Fruit fly (Drosophila melanogaster): ENCODE measurements around the gene CG46310.

DNA sequence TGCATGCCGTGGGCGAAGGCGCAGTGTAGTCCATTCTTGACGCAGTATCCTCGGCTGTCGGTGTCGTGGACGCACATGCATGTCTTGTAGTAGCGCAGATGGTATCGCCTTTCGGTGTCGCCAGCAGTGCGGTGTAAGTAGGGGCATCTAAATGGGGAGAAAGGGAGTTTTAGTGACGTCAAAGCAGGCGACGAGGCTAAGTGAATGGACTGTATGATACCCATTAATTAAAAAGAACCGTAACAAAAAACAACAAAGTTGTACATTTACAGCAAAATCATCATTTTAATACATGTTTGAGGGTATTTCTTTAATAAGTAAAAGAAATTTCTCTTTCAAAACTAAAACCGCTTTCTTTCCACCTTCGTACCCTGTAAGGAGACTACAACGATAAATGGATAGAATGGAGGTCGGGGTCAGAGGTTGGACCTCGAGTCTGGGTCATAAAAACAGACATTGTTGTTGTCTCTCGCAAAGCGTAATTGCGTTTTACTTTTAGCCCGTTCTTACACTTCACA, 17.3 kb upstream of the CG46310 start:
- TF ChIP-seq CG8478 (optimal IDR thresholded peaks at IDR 0.05) = no peak
- no peak for TF ChIP-seq CTCF (optimal IDR thresholded peaks at IDR 0.05)

Measured in S2 (cell line).